Fruit fly (Drosophila melanogaster) whole organism, embryonic: Measurements from ENCODE around the gene CG3408.
A peak's percentile ranks its signal among the peaks of the same experiment; 100 is the strongest.

Source experiments
- Aef1 ChIP-seq: fragments of 200-800 bp; sonication (Bioruptor generic); IDR thresholded peaks from 3 replicates; pipeline ENCODE4 v1.3.6; 2022; ENCODE audit warnings: missing biosample characterization, missing genetic modification characterization
- Atf3 ChIP-seq: fragments of 200-800 bp; sonication (Bioruptor generic); optimal IDR thresholded peaks from 3 replicates; lab custom pipeline; 2016; ENCODE audit warnings: missing biosample characterization, missing genetic modification characterization
- B-H2 ChIP-seq: fragments of 200-800 bp; sonication (Bioruptor generic); optimal IDR thresholded peaks from 2 replicates; lab custom pipeline; 2018; ENCODE audit warnings: missing biosample characterization, mild to moderate bottlenecking, missing genetic modification characterization
- BtbVII ChIP-seq: fragments of 200-800 bp; sonication (Bioruptor generic); optimal IDR thresholded peaks from 3 replicates; lab custom pipeline; 2017; ENCODE audit warnings: missing biosample characterization, mild to moderate bottlenecking, missing genetic modification characterization
- C15 ChIP-seq: fragments of 200-800 bp; sonication (Bioruptor generic); IDR thresholded peaks from 3 replicates; pipeline ENCODE4 v1.3.6; 2022; ENCODE audit warnings: missing biosample characterization, missing genetic modification characterization
- CG10543 ChIP-seq: fragments of 200-800 bp; sonication (Bioruptor generic); optimal IDR thresholded peaks from 3 replicates; lab custom pipeline; 2017; ENCODE audit warnings: missing biosample characterization, mild to moderate bottlenecking, missing genetic modification characterization, moderate library complexity
- CG11560 ChIP-seq: fragments of 200-800 bp; sonication (Bioruptor generic); IDR thresholded peaks from 3 replicates; pipeline ENCODE4 v1.3.6; 2022; ENCODE audit warnings: missing biosample characterization, missing genetic modification characterization
- CG14441 ChIP-seq: fragments of 200-800 bp; sonication (Bioruptor generic); IDR thresholded peaks from 2 replicates; pipeline ENCODE4 v1.3.6; 2022; ENCODE audit warnings: missing biosample characterization, missing genetic modification characterization
- CG14667 ChIP-seq: fragments of 200-800 bp; sonication (Bioruptor generic); IDR thresholded peaks from 2 replicates; pipeline ENCODE4 v1.3.6; 2022; ENCODE audit warnings: missing biosample characterization, missing genetic modification characterization
- CG14710 ChIP-seq: fragments of 200-800 bp; sonication (Bioruptor generic); optimal IDR thresholded peaks from 3 replicates; lab custom pipeline; 2019; ENCODE audit warnings: missing biosample characterization, mild to moderate bottlenecking, missing genetic modification characterization, moderate library complexity
- CG15269 ChIP-seq: fragments of 200-800 bp; sonication (Bioruptor generic); optimal IDR thresholded peaks from 2 replicates; lab custom pipeline; 2018; ENCODE audit warnings: missing biosample characterization, mild to moderate bottlenecking, missing genetic modification characterization, moderate library complexity
- CG1529 ChIP-seq: fragments of 200-800 bp; sonication (Bioruptor generic); optimal IDR thresholded peaks from 3 replicates; lab custom pipeline; 2018; ENCODE audit warnings: missing biosample characterization, missing genetic modification characterization
- CG1603 ChIP-seq: fragments of 200-800 bp; sonication (Bioruptor generic); optimal IDR thresholded peaks from 2 replicates; lab custom pipeline; 2019; ENCODE audit warnings: missing biosample characterization, mild to moderate bottlenecking, missing genetic modification characterization, moderate library complexity
- CG2875 ChIP-seq: fragments of 200-800 bp; sonication (Bioruptor generic); optimal IDR thresholded peaks from 2 replicates; lab custom pipeline; 2017; ENCODE audit warnings: missing biosample characterization, mild to moderate bottlenecking, missing genetic modification characterization, missing genetic modification reagents
- CG4282 ChIP-seq: fragments of 200-800 bp; sonication (Bioruptor generic); optimal IDR thresholded peaks from 2 replicates; lab custom pipeline; 2016; ENCODE audit warnings: missing biosample characterization, missing genetic modification characterization
- CG4360 ChIP-seq: fragments of 200-800 bp; sonication (Bioruptor generic); IDR thresholded peaks from 2 replicates; pipeline ENCODE4 v1.3.6; 2022; ENCODE audit warnings: missing biosample characterization, missing genetic modification characterization
- CG4854 ChIP-seq: fragments of 200-800 bp; sonication (Bioruptor generic); optimal IDR thresholded peaks from 2 replicates; lab custom pipeline; 2016; ENCODE audit warnings: missing biosample characterization, missing genetic modification characterization, inconsistent platforms
- CG6272 ChIP-seq: fragments of 200-800 bp; sonication (Bioruptor generic); IDR thresholded peaks from 2 replicates; pipeline ENCODE4 v1.3.6; 2022; ENCODE audit warnings: missing biosample characterization, missing genetic modification characterization
- CG6791 ChIP-seq: fragments of 200-800 bp; sonication (Bioruptor generic); IDR thresholded peaks from 3 replicates; pipeline ENCODE4 v1.3.6; 2022; ENCODE audit warnings: missing biosample characterization, missing genetic modification characterization; ENCODE audit not compliant: partially characterized antibody
- CG8924 ChIP-seq: fragments of 200-800 bp; optimal IDR thresholded peaks from 3 replicates; lab custom pipeline; 2019; ENCODE audit warnings: missing biosample characterization, mild to moderate bottlenecking, missing genetic modification characterization, moderate library complexity
- CG8944 ChIP-seq: fragments of 200-800 bp; sonication (Bioruptor generic); optimal IDR thresholded peaks from 3 replicates; lab custom pipeline; 2016; ENCODE audit warnings: missing biosample characterization, missing genetic modification characterization
- D19B ChIP-seq: fragments of 200-800 bp; sonication (Bioruptor generic); optimal IDR thresholded peaks from 2 replicates; lab custom pipeline; 2017; ENCODE audit warnings: missing biosample characterization, mild to moderate bottlenecking, missing genetic modification characterization
- Gug ChIP-seq: fragments of 200-800 bp; sonication (Bioruptor generic); IDR thresholded peaks from 4 replicates; pipeline ENCODE4 v1.3.6; 2022; ENCODE audit warnings: missing biosample characterization, missing genetic modification characterization
- HLH3B ChIP-seq: fragments of 200-800 bp; sonication (Bioruptor generic); IDR thresholded peaks from 2 replicates; pipeline ENCODE4 v1.3.6; 2022; ENCODE audit warnings: missing biosample characterization, missing genetic modification characterization
- Hr78 ChIP-seq, 2 experiments: fragments of 200-800 bp in 1 of 2; fragments of >200 bp in 1 of 2; sonication (Bioruptor generic) in 1 of 2; optimal IDR thresholded peaks; 2 replicates each; lab custom pipeline; 2017 to 2019; ENCODE audit warnings: missing biosample characterization in 2 of 2, missing genetic modification characterization in 2 of 2, mild to moderate bottlenecking in 1 of 2, moderate library complexity in 1 of 2
- Jarid2 ChIP-seq: fragments of 200-800 bp; sonication (Bioruptor generic); optimal IDR thresholded peaks from 3 replicates; lab custom pipeline; 2017; ENCODE audit warnings: mild to moderate bottlenecking, missing biosample characterization, missing genetic modification reagents, missing genetic modification characterization
- Myb ChIP-seq: fragments of 200-800 bp; sonication (Bioruptor generic); optimal IDR thresholded peaks from 2 replicates; lab custom pipeline; 2016; ENCODE audit warnings: missing biosample characterization, missing genetic modification characterization
- Ptx1 ChIP-seq: fragments of 200-800 bp; sonication (Bioruptor generic); IDR thresholded peaks from 2 replicates; pipeline ENCODE4 v1.3.6; 2022; ENCODE audit warnings: missing biosample characterization, missing genetic modification characterization
- Rx ChIP-seq: fragments of 200-800 bp; sonication (Bioruptor generic); IDR thresholded peaks from 2 replicates; pipeline ENCODE4 v1.3.6; 2022; ENCODE audit warnings: missing biosample characterization, missing genetic modification characterization
- Scr ChIP-seq: fragments of 200-800 bp; sonication (Bioruptor generic); IDR thresholded peaks from 2 replicates; pipeline ENCODE4 v1.3.6; 2022; ENCODE audit warnings: missing biosample characterization, missing genetic modification characterization; ENCODE audit not compliant: partially characterized antibody
- Sry-δ ChIP-seq: fragments of 200-800 bp; sonication (Bioruptor generic); optimal IDR thresholded peaks from 2 replicates; lab custom pipeline; 2016; ENCODE audit warnings: missing biosample characterization, missing genetic modification characterization
- Stat92E ChIP-seq, 3 experiments: fragments of >200 bp in 2 of 3; fragments of 200-800 bp in 1 of 3; sonication (Bioruptor generic) in 1 of 3; optimal IDR thresholded peaks; 2 replicates each; lab custom pipeline; 2017 to 2019; ENCODE audit warnings: missing biosample characterization in 3 of 3, missing genetic modification characterization in 3 of 3, mild to moderate bottlenecking in 1 of 3, moderate library complexity in 1 of 3
- Xrp1 ChIP-seq: fragments of 200-800 bp; sonication (Bioruptor generic); IDR thresholded peaks from 2 replicates; pipeline ENCODE4 v1.3.6; 2022; ENCODE audit warnings: missing biosample characterization, missing genetic modification characterization
- abd-A ChIP-seq: fragments of 200-800 bp; sonication (Bioruptor generic); optimal IDR thresholded peaks from 3 replicates; lab custom pipeline; 2019; ENCODE audit warnings: missing biosample characterization, mild to moderate bottlenecking, missing genetic modification characterization, moderate library complexity
- chm ChIP-seq: fragments of 200-800 bp; sonication (Bioruptor generic); IDR thresholded peaks from 2 replicates; pipeline ENCODE4 v1.3.6; 2022; ENCODE audit warnings: missing biosample characterization, missing genetic modification characterization
- dimm ChIP-seq: fragments of 200-800 bp; sonication (Bioruptor generic); IDR thresholded peaks from 2 replicates; pipeline ENCODE4 v1.3.6; 2022; ENCODE audit warnings: missing biosample characterization, missing genetic modification characterization
- dpn ChIP-seq, 2 experiments: fragments of 200-800 bp; sonication (Bioruptor generic); optimal IDR thresholded peaks; 3 replicates each; lab custom pipeline; 2016; ENCODE audit warnings: missing biosample characterization in 2 of 2, missing genetic modification characterization in 2 of 2
- esg ChIP-seq: fragments of 200-800 bp; sonication (Bioruptor generic); conservative IDR thresholded peaks from 2 replicates; pipeline ENCODE4 v1.3.6; 2022; ENCODE audit warnings: missing biosample characterization, missing genetic modification characterization
- fd3F ChIP-seq: fragments of 200-800 bp; sonication (Bioruptor generic); optimal IDR thresholded peaks from 2 replicates; lab custom pipeline; 2018; ENCODE audit warnings: missing biosample characterization, mild to moderate bottlenecking, missing genetic modification characterization, moderate library complexity
- fru ChIP-seq: fragments of >200 bp; optimal IDR thresholded peaks from 2 replicates; lab custom pipeline; 2017
- pb ChIP-seq: fragments of 200-800 bp; sonication (Bioruptor generic); optimal IDR thresholded peaks from 3 replicates; lab custom pipeline; 2016; ENCODE audit warnings: missing biosample characterization, missing genetic modification characterization
- pita ChIP-seq: fragments of 200-800 bp; sonication (Bioruptor generic); optimal IDR thresholded peaks from 2 replicates; lab custom pipeline; 2017; ENCODE audit warnings: missing biosample characterization, mild to moderate bottlenecking, missing genetic modification characterization
- pzg ChIP-seq: fragments of 200-800 bp; sonication (Bioruptor generic); optimal IDR thresholded peaks from 3 replicates; lab custom pipeline; 2018; ENCODE audit warnings: missing biosample characterization, mild to moderate bottlenecking, missing genetic modification characterization, moderate library complexity
- rib ChIP-seq: fragments of 200-800 bp; sonication (Bioruptor generic); IDR thresholded peaks from 2 replicates; pipeline ENCODE4 v1.3.6; 2022; ENCODE audit warnings: missing biosample characterization, missing genetic modification characterization
- seq ChIP-seq: fragments of 200-800 bp; sonication (Bioruptor generic); IDR thresholded peaks from 2 replicates; pipeline ENCODE4 v1.3.6; 2022; ENCODE audit warnings: missing biosample characterization, missing genetic modification characterization
- shn ChIP-seq: fragments of 200-800 bp; sonication (Bioruptor generic); optimal IDR thresholded peaks from 3 replicates; lab custom pipeline; 2016; ENCODE audit warnings: missing biosample characterization, missing genetic modification characterization
- sima ChIP-seq: fragments of 200-800 bp; sonication (Bioruptor generic); optimal IDR thresholded peaks from 2 replicates; lab custom pipeline; 2016; ENCODE audit warnings: missing biosample characterization, missing genetic modification characterization
- tgo ChIP-seq: fragments of 200-800 bp; sonication (Bioruptor generic); IDR thresholded peaks from 3 replicates; pipeline ENCODE4 v1.3.6; 2022; ENCODE audit warnings: missing biosample characterization, missing genetic modification characterization
- vfl ChIP-seq: fragments of 200-800 bp; sonication (Bioruptor generic); optimal IDR thresholded peaks from 2 replicates; lab custom pipeline; 2016; ENCODE audit warnings: missing biosample characterization, missing genetic modification characterization

CG3408 gene

DNA sequence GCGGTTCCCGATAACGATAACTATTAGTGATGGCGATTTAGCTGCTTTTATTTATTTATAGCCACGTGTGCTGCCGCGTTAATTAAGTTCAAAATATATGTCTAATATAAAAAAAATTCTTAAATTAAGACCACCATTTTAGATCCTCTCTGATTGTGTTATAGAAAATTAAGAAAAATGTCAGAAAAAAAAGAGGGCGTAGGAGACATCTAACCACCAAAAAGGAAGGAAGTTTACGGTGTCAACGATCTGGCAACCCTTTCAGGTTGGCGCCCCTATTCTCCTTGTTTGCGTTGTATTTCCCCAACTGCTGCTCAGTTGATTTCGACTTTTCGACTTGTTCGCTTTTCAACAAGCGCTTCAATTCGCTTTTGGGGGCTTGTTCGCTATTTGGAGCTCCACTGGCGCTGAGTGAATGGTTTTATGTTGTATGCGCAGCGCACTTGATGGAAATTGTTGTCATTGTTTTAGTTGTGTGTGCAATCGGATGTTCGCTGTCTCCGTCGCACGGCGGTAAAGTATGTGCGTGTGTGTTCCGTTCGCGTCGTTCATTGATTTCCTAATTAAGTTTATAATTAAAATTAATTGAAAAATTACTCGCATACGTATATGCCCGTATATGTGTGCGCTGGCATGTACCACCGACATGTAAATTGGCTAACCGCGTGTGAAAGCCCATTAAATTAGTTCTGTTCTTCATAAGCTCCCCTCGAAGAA is 48.5 kb downstream of the CG3408 start, which contains the start of the genes CG3434 and CG44838 (continued):
- TF ChIP-seq Jarid2: peak; percentile 81
- peak in 1 of 2 experiments; percentile 7 for TF ChIP-seq Hr78 (GFP tag; optimal IDR thresholded peaks at IDR 0.05; lab: Kevin White, UChicago)
- TF ChIP-seq seq (GFP tag; lab: Robert Waterston, UW): peak; percentile 55; the same call in 1 of the 2 replicates
- TF ChIP-seq CG10543 (GFP tag; lab: Kevin White, UChicago): peak; percentile 91
- TF ChIP-seq esg (GFP tag; lab: Robert Waterston, UW): peak; percentile 65
- TF ChIP-seq rib (GFP tag; lab: Robert Waterston, UW): no peak
- peak; percentile 48 for TF ChIP-seq CG4854
- peak; percentile 48 for TF ChIP-seq pzg (GFP tag; lab: Kevin White, UChicago)
- TF ChIP-seq D19B: peak; percentile 57
- peak; percentile 33 for TF ChIP-seq Scr (GFP tag; lab: Robert Waterston, UW)
- peak; percentile 73 for TF ChIP-seq Atf3 (GFP tag; lab: Kevin White, UChicago)
- peak; percentile 61 for TF ChIP-seq Sry-δ (GFP tag; lab: Kevin White, UChicago)
- TF ChIP-seq CG2875: peak; percentile 45
- TF ChIP-seq Ptx1: peak; percentile 80
- TF ChIP-seq Aef1 (GFP tag; lab: Robert Waterston, UW): peak; percentile 57
- TF ChIP-seq BtbVII: peak; percentile 81
- TF ChIP-seq Stat92E (GFP tag; optimal IDR thresholded peaks at IDR 0.05; lab: Kevin White, UChicago): peak in 1 of 3 experiments; percentile 54
- TF ChIP-seq HLH3B (GFP tag; lab: Robert Waterston, UW): peak; percentile 67
- no peak; the same call in 2 of the 3 replicates for TF ChIP-seq CG11560
- TF ChIP-seq chm: no peak
- TF ChIP-seq Myb (GFP tag; lab: Kevin White, UChicago): peak; percentile 60
- peak; percentile 74 to 84 for TF ChIP-seq dpn (GFP tag; optimal IDR thresholded peaks at IDR 0.05; lab: Kevin White, UChicago)
- TF ChIP-seq Rx (GFP tag; lab: Robert Waterston, UW): peak; percentile 53; the same call in 1 of the 2 replicates
- TF ChIP-seq shn (GFP tag; lab: Kevin White, UChicago): peak; percentile 68
- TF ChIP-seq CG6272 (GFP tag; lab: Robert Waterston, UW): peak; percentile 76; the same call in 1 of the 2 replicates
- peak; percentile 52; the same call in 1 of the 3 replicates for TF ChIP-seq C15
- peak; percentile 29 for TF ChIP-seq sima (GFP tag; lab: Kevin White, UChicago)
- 0 out of 2 replicates have a peak, but pooled peaks have one; percentile 34 for TF ChIP-seq CG4360 (GFP tag; lab: Robert Waterston, UW)
- TF ChIP-seq CG1529: peak; percentile 45
- TF ChIP-seq CG1603 (tag; lab: Kevin White, UChicago): no peak
- TF ChIP-seq dimm (GFP tag; lab: Robert Waterston, UW): no peak
- TF ChIP-seq CG8924 (tag; lab: Kevin White, UChicago): peak; percentile 89
- TF ChIP-seq abd-A (tag; lab: Kevin White, UChicago): peak; percentile 80
- no peak for TF ChIP-seq CG6791 (GFP tag; lab: Robert Waterston, UW)
- TF ChIP-seq Xrp1 (GFP tag; lab: Robert Waterston, UW): peak; percentile 86
- peak; percentile 91 for TF ChIP-seq CG14710
- peak; percentile 47; the same call in 1 of the 2 replicates for TF ChIP-seq CG14667 (GFP tag; lab: Robert Waterston, UW)
- TF ChIP-seq CG8944 (GFP tag; lab: Kevin White, UChicago): peak; percentile 55
- peak; percentile 64 for TF ChIP-seq tgo
- TF ChIP-seq B-H2 (GFP tag; lab: Kevin White, UChicago): peak; percentile 79
- TF ChIP-seq CG15269: peak; percentile 85
- peak; percentile 68 for TF ChIP-seq vfl (GFP tag; lab: Kevin White, UChicago)
- peak; percentile 76 for TF ChIP-seq CG14441 (GFP tag; lab: Robert Waterston, UW)
- no peak for TF ChIP-seq pb
- TF ChIP-seq Gug (GFP tag; lab: Robert Waterston, UW): peak; percentile 55
- no peak for TF ChIP-seq fru (lab: Kevin White, UChicago)
- TF ChIP-seq fd3F (GFP tag; lab: Kevin White, UChicago): peak; percentile 68
- TF ChIP-seq CG4282 (GFP tag; lab: Kevin White, UChicago): peak; percentile 48
- no peak for TF ChIP-seq pita (GFP tag; lab: Kevin White, UChicago)
